Fruit fly (Drosophila melanogaster): ENCODE measurements around the gene Pdss2.

DNA sequence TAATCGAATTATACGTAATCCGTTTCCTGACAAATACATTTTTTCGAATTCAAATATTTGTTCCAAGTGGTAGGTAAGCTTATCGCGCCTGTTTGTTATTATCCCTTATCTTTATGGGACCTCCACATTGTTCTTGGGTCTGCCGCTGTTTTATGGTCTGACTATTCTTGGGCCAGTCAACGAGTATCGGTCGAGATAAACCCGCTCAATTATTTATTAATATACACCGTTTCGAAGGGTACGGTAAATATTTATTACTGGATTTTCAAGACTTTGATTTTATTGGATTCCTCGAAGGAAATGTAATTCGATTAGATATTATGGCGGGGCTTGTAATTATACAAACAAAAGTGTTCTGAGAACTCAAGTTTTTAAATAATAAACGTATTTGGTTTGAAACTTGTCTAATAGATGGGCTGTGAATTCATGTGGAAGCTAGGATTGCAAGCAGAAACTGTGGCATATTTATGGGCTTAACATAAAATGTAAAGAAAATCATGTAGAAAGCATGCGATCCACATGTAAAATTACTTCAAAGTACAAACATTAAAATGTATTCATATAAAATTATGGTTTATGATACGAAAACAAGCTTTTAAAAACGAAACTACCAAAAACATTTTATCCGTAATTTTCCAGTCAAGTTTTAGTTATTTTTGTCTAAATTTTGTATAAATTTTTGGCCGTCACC, 37.6 kb downstream of the Pdss2 start, which contains the start of gene CG43072:
- TF ChIP-seq psq (GFP tag; optimal IDR thresholded peaks at IDR 0.05) = no peak
- TF ChIP-seq CG9705 (GFP tag; optimal IDR thresholded peaks at IDR 0.05) = no peak
- TF ChIP-seq br (GFP tag; optimal IDR thresholded peaks at IDR 0.05) = no peak
- no peak for TF ChIP-seq lola (GFP tag; optimal IDR thresholded peaks at IDR 0.05)
- no peak for TF ChIP-seq ey (GFP tag; optimal IDR thresholded peaks at IDR 0.05)
- no peak for TF ChIP-seq fru (GFP tag; optimal IDR thresholded peaks at IDR 0.05)
- no peak for TF ChIP-seq Abd-B (GFP tag; optimal IDR thresholded peaks at IDR 0.05)
- no peak for TF ChIP-seq Dfd (GFP tag; optimal IDR thresholded peaks at IDR 0.05)
- TF ChIP-seq h (GFP tag; optimal IDR thresholded peaks at IDR 0.05) = peak; percentile 7
- TF ChIP-seq Dif (GFP tag; optimal IDR thresholded peaks at IDR 0.05; ENCODE audit: partially characterized antibody) = no peak
